Worm (Caenorhabditis elegans): ENCODE data around the gene glna-2.

Gene glna-2

ce11 chrII:8015483-8015938, 7.1 kb downstream of the glna-2 start:
- TF ChIP-seq dox-1 (GFP tag; IDR thresholded peaks at IDR 0.05) (peak; percentile 88), nhr-90 (tag; optimal IDR thresholded peaks at IDR 0.05) (peak; percentile 22), zfh-2 (GFP tag; conservative IDR thresholded peaks at IDR 0.05) (no peak), dpff-1 (tag; optimal IDR thresholded peaks at IDR 0.05) (peak; percentile 10), lag-1 (GFP tag; IDR thresholded peaks at IDR 0.05) (0 out of 2 replicates have a peak, but pooled peaks have one; percentile 15), dpl-1 (GFP tag; optimal IDR thresholded peaks at IDR 0.05) (peak; percentile 86), cebp-2 (GFP tag; IDR thresholded peaks at IDR 0.05) (no peak), attf-3 (GFP tag; conservative IDR thresholded peaks at IDR 0.05) (0 out of 2 replicates have a peak, but pooled peaks have one; percentile 41), tlf-1 (GFP tag; optimal IDR thresholded peaks at IDR 0.05) (peak; percentile 87), rcor-1 (GFP tag; IDR thresholded peaks at IDR 0.05) (peak; percentile 87), nfyb-1 (GFP tag; IDR thresholded peaks at IDR 0.05) (peak; percentile 58), ceh-58 (GFP tag; IDR thresholded peaks at IDR 0.05) (no peak), attf-6 (GFP tag; IDR thresholded peaks at IDR 0.05) (no peak), ztf-28 (GFP tag; IDR thresholded peaks at IDR 0.05) (0 out of 2 replicates have a peak, but pooled peaks have one; percentile 29), ceh-100 (GFP tag; IDR thresholded peaks at IDR 0.05) (peak; percentile 39; the same call in 1 of the 2 replicates), repo-1 (tag; optimal IDR thresholded peaks at IDR 0.05) (peak; percentile 69), Y53G8AR.9 (GFP tag; conservative IDR thresholded peaks at IDR 0.05) (peak; percentile 90), ekl-4 (GFP tag; IDR thresholded peaks at IDR 0.05) (peak; percentile 22; the same call in 1 of the 2 replicates), F57A8.1 (GFP tag; optimal IDR thresholded peaks at IDR 0.05) (no peak), F49E8.2 (tag; optimal IDR thresholded peaks at IDR 0.05; ENCODE audit: insufficient read depth) (peak; percentile 47), mxl-1 (tag; optimal IDR thresholded peaks at IDR 0.05) (no peak), ztf-18 (tag; optimal IDR thresholded peaks at IDR 0.05) (peak; percentile 16), lin-35 (GFP tag; optimal IDR thresholded peaks at IDR 0.05) (peak in 1 of 3 experiments; percentile 66), him-1 (tag; optimal IDR thresholded peaks at IDR 0.05) (peak; percentile 45), lin-40 (tag; optimal IDR thresholded peaks at IDR 0.05) (peak; percentile 31), hmg-20 (GFP tag; IDR thresholded peaks at IDR 0.05) (no peak), madf-6 (GFP tag; IDR thresholded peaks at IDR 0.05) (peak; percentile 97), ztf-22 (GFP tag; optimal IDR thresholded peaks at IDR 0.05) (no peak), hlh-12 (tag; optimal IDR thresholded peaks at IDR 0.05) (no peak), madf-8 (GFP tag; conservative IDR thresholded peaks at IDR 0.05) (peak; percentile 93), C17E4.6 (GFP tag; IDR thresholded peaks at IDR 0.05) (peak; percentile 73; the same call in 1 of the 2 replicates), mcd-1 (GFP tag; IDR thresholded peaks at IDR 0.05) (peak; percentile 89), ccch-3 (GFP tag; optimal IDR thresholded peaks at IDR 0.05) (no peak), nhr-27 (tag; optimal IDR thresholded peaks at IDR 0.05) (no peak), ceh-40 (GFP tag; IDR thresholded peaks at IDR 0.05) (no peak), B0336.3 (GFP tag; IDR thresholded peaks at IDR 0.05) (peak; percentile 54), lsy-27 (tag; optimal IDR thresholded peaks at IDR 0.05; ENCODE audit: borderline replicate concordance, insufficient read depth) (no peak), xnd-1 (tag; optimal IDR thresholded peaks at IDR 0.05) (peak; percentile 90), F55B11.4 (tag; optimal IDR thresholded peaks at IDR 0.05; ENCODE audit: borderline replicate concordance, insufficient read depth) (no peak), rec-8 (tag; optimal IDR thresholded peaks at IDR 0.05) (no peak), sea-2 (GFP tag; IDR thresholded peaks at IDR 0.05) (no peak), attf-5 (GFP tag; optimal IDR thresholded peaks at IDR 0.05) (peak; percentile 26), C06A6.2 (GFP tag; conservative IDR thresholded peaks at IDR 0.05) (no peak), hsf-1 (GFP tag; IDR thresholded peaks at IDR 0.05) (peak; percentile 77), ceh-79 (tag; optimal IDR thresholded peaks at IDR 0.05) (no peak), aptf-3 (GFP tag; IDR thresholded peaks at IDR 0.05) (no peak), ztf-26 (tag; optimal IDR thresholded peaks at IDR 0.05) (peak; percentile 77), egl-44 (GFP tag; IDR thresholded peaks at IDR 0.05) (0 out of 2 replicates have a peak, but pooled peaks have one; percentile 14)

Measured in whole organism, young adult.